Fruit fly (Drosophila melanogaster): ENCODE measurements around the gene CecC.
A peak's percentile ranks its signal among the peaks of the same experiment; 100 is the strongest.

The CecC gene

DNA sequence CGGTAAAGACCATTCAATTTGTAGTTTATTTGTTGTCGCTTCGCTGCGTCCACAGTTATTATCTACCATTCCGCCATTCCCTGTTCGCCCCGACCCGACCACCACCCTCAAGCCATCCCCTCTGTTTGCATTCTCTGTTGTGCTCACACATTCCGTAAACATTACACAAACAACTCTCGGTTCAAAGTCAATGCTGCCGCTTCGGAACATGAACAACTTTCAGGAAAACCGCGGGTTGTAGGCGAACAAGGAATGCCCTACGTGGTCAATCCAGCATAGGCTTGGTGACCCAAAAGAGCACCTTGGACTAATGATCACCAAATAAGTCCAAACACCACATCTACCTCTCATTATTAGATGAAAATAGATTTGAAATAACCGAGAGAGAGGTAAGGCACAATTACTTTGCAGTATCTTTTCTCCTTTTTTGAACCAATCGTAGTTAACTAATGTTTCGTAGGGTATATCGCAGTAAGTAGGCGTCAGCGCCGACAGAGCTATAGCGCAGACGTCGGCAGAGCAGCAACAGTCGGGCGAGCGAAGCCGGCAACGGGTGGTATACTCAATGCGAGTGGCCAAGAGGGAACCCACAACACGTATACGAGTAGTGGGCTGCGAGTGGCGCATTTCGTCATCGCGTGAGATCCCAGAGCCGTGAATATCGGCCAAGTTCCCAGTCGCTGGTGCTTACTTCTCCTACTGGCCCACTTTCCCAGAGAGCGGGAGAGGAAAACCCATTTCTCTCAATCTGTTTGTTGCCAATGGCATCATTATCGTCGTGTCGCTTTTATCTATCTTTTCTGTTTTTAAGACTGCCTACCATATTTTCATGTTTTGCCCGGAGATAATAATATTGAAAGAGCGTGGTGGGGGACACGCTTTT lies 12.9 kb upstream of the CecC start (continued):
- TF ChIP-seq CG7987 (GFP tag; optimal IDR thresholded peaks at IDR 0.05) (peak; percentile 88), emc (GFP tag; optimal IDR thresholded peaks at IDR 0.05) (peak; percentile 97), h (optimal IDR thresholded peaks at IDR 0.05) (no peak), cas (GFP tag; IDR thresholded peaks at IDR 0.05) (peak; percentile 70), Dll (GFP tag; IDR thresholded peaks at IDR 0.05; ENCODE audit: partially characterized antibody) (no peak), ap (GFP tag; IDR thresholded peaks at IDR 0.05) (peak; percentile 96), Fer3 (tag; optimal IDR thresholded peaks at IDR 0.05) (peak; percentile 96), CG9797 (GFP tag; optimal IDR thresholded peaks at IDR 0.05) (peak; percentile 54), Antp (GFP tag; optimal IDR thresholded peaks at IDR 0.05) (peak; percentile 99), Bteb2 (GFP tag; optimal IDR thresholded peaks at IDR 0.05) (peak; percentile 90), CG7786 (GFP tag; optimal IDR thresholded peaks at IDR 0.05) (peak; percentile 96), slou (GFP tag; optimal IDR thresholded peaks at IDR 0.05) (peak; percentile 91), CG30431 (GFP tag; optimal IDR thresholded peaks at IDR 0.05) (peak; percentile 89), Camta (GFP tag; optimal IDR thresholded peaks at IDR 0.05) (peak; percentile 98), CG15514 (GFP tag; optimal IDR thresholded peaks at IDR 0.05) (peak; percentile 93), gcm (GFP tag; optimal IDR thresholded peaks at IDR 0.05) (peak; percentile 81), sima (GFP tag; optimal IDR thresholded peaks at IDR 0.05) (peak; percentile 93), CG11723 (GFP tag; optimal IDR thresholded peaks at IDR 0.05) (peak; percentile 95), so (GFP tag; IDR thresholded peaks at IDR 0.05) (peak; percentile 96), tna (GFP tag; IDR thresholded peaks at IDR 0.05; ENCODE audit: partially characterized antibody) (no peak), trh (GFP tag; optimal IDR thresholded peaks at IDR 0.05) (peak; percentile 76), wor (GFP tag; IDR thresholded peaks at IDR 0.05) (peak; percentile 92), Nf-YC (tag; optimal IDR thresholded peaks at IDR 0.05) (peak; percentile 86), pfk (GFP tag; optimal IDR thresholded peaks at IDR 0.05) (no peak), ems (GFP tag; optimal IDR thresholded peaks at IDR 0.05) (peak; percentile 98), CG3726 (GFP tag; IDR thresholded peaks at IDR 0.05) (peak; percentile 87), Dref (GFP tag; IDR thresholded peaks at IDR 0.05) (no peak), CG30020 (tag; optimal IDR thresholded peaks at IDR 0.05) (peak; percentile 76), CG2199 (GFP tag; IDR thresholded peaks at IDR 0.05) (peak; percentile 98; the same call in 2 of the 3 replicates), H2.0 (GFP tag; IDR thresholded peaks at IDR 0.05) (peak; percentile 85), CG3065 (GFP tag; optimal IDR thresholded peaks at IDR 0.05) (peak; percentile 87), ranshi (GFP tag; IDR thresholded peaks at IDR 0.05) (peak; percentile 98), wek (GFP tag; optimal IDR thresholded peaks at IDR 0.05) (peak; percentile 80), wdn (GFP tag; IDR thresholded peaks at IDR 0.05) (peak; percentile 84), CG9876 (GFP tag; optimal IDR thresholded peaks at IDR 0.05) (peak; percentile 97), zf30C (GFP tag; optimal IDR thresholded peaks at IDR 0.05) (no peak), CG6854 (GFP tag; optimal IDR thresholded peaks at IDR 0.05) (peak; percentile 93), CG16815 (GFP tag; optimal IDR thresholded peaks at IDR 0.05) (peak; percentile 84), unpg (GFP tag; optimal IDR thresholded peaks at IDR 0.05) (peak; percentile 93), kni (GFP tag; optimal IDR thresholded peaks at IDR 0.05) (peak; percentile 90), CG31388 (GFP tag; optimal IDR thresholded peaks at IDR 0.05) (peak; percentile 91), her (GFP tag; optimal IDR thresholded peaks at IDR 0.05) (peak; percentile 96), Dbx (GFP tag; IDR thresholded peaks at IDR 0.05) (peak; percentile 97), CG16863 (GFP tag; optimal IDR thresholded peaks at IDR 0.05) (peak; percentile 95), peb (GFP tag; IDR thresholded peaks at IDR 0.05) (peak; percentile 83; the same call in 1 of the 2 replicates), knrl (GFP tag; IDR thresholded peaks at IDR 0.05; ENCODE audit: partially characterized antibody) (no peak), sc (optimal IDR thresholded peaks at IDR 0.05) (no peak), sc (GFP tag; optimal IDR thresholded peaks at IDR 0.05) (peak; percentile 88), ara (GFP tag; IDR thresholded peaks at IDR 0.05) (peak; percentile 89), CG31224 (GFP tag; IDR thresholded peaks at IDR 0.05) (peak; percentile 88)

Data from whole organism, embryonic.